Worm (Caenorhabditis elegans): ENCODE results near the gene C52B9.19.

The C52B9.19 gene

ce11 chrX:4265283-4265907 lies 17.0 kb upstream of the C52B9.19 start, which contains the start of gene coel-1:
coel-1 (plus strand) TSS chrX:4265663.
- peak; percentile 36 for TF ChIP-seq lsy-2 (tag; optimal IDR thresholded peaks at IDR 0.05)
- TF ChIP-seq M03D4.4 (tag; optimal IDR thresholded peaks at IDR 0.05) = no peak
- no peak for TF ChIP-seq nhr-12 (tag; optimal IDR thresholded peaks at IDR 0.05)
- TF ChIP-seq sptf-1 (tag; optimal IDR thresholded peaks at IDR 0.05) = peak; percentile 31
- no peak for TF ChIP-seq ceh-83 (GFP tag; optimal IDR thresholded peaks at IDR 0.05)
- no peak for TF ChIP-seq lin-13 (tag; optimal IDR thresholded peaks at IDR 0.05)
- no peak for TF ChIP-seq pha-4 (tag; optimal IDR thresholded peaks at IDR 0.05)
- no peak for TF ChIP-seq elt-3 (tag; optimal IDR thresholded peaks at IDR 0.05)
- TF ChIP-seq hlh-1 (tag; optimal IDR thresholded peaks at IDR 0.05) = peak; percentile 72
- TF ChIP-seq ham-2 (GFP tag; optimal IDR thresholded peaks at IDR 0.05) = peak; percentile 86
- peak; percentile 16 for TF ChIP-seq drap-1 (GFP tag; optimal IDR thresholded peaks at IDR 0.05)
- no peak for TF ChIP-seq mep-1 (tag; optimal IDR thresholded peaks at IDR 0.05)
- no peak for TF ChIP-seq lin-32 (GFP tag; optimal IDR thresholded peaks at IDR 0.05)
- TF ChIP-seq ceh-39 (tag; optimal IDR thresholded peaks at IDR 0.05) = no peak
- no peak for TF ChIP-seq tbx-8 (GFP tag; optimal IDR thresholded peaks at IDR 0.05)
- no peak for TF ChIP-seq snpc-4 (tag; optimal IDR thresholded peaks at IDR 0.05)
- TF ChIP-seq bed-3 (GFP tag; optimal IDR thresholded peaks at IDR 0.05) = no peak
- no peak for TF ChIP-seq unc-39 (tag; optimal IDR thresholded peaks at IDR 0.05)
- peak; percentile 8 for TF ChIP-seq cnd-1 (tag; optimal IDR thresholded peaks at IDR 0.05)
- peak; percentile 65 for TF ChIP-seq unc-120 (tag; optimal IDR thresholded peaks at IDR 0.05; ENCODE audit: poor library complexity, severe bottlenecking)
- TF ChIP-seq blmp-1 (tag; optimal IDR thresholded peaks at IDR 0.05) = peak; percentile 20
- TF ChIP-seq ceh-43 (GFP tag; optimal IDR thresholded peaks at IDR 0.05) = no peak
- TF ChIP-seq mab-5 (tag; optimal IDR thresholded peaks at IDR 0.05) = no peak
- TF ChIP-seq flh-1 (GFP tag; optimal IDR thresholded peaks at IDR 0.05) = no peak
- TF ChIP-seq ztf-11 (tag; optimal IDR thresholded peaks at IDR 0.05) = no peak
- peak; percentile 67 for TF ChIP-seq unc-62 (GFP tag; optimal IDR thresholded peaks at IDR 0.05)
- peak; percentile 3 for TF ChIP-seq sem-2 (GFP tag; optimal IDR thresholded peaks at IDR 0.05)
- no peak for TF ChIP-seq nhr-28 (tag; optimal IDR thresholded peaks at IDR 0.05)
- peak; percentile 71 for TF ChIP-seq ces-1 (GFP tag; optimal IDR thresholded peaks at IDR 0.05)
- TF ChIP-seq nhr-76 (tag; optimal IDR thresholded peaks at IDR 0.05) = no peak
- no peak for TF ChIP-seq nhr-237 (tag; optimal IDR thresholded peaks at IDR 0.05)
- TF ChIP-seq mls-2 (tag; optimal IDR thresholded peaks at IDR 0.05) = peak; percentile 28
- TF ChIP-seq zip-8 (tag; optimal IDR thresholded peaks at IDR 0.05) = no peak
- no peak for TF ChIP-seq nhr-2 (tag; optimal IDR thresholded peaks at IDR 0.05)
- no peak for TF ChIP-seq elt-1 (tag; optimal IDR thresholded peaks at IDR 0.05; ENCODE audit: borderline replicate concordance, insufficient read depth)

ce11 chrX:4266178-4266931 lies 16.0 kb upstream of the C52B9.19 start:
- TF ChIP-seq snpc-4 (tag; optimal IDR thresholded peaks at IDR 0.05) (no peak), nhr-12 (tag; optimal IDR thresholded peaks at IDR 0.05) (no peak), mls-2 (tag; optimal IDR thresholded peaks at IDR 0.05) (no peak), unc-39 (tag; optimal IDR thresholded peaks at IDR 0.05) (no peak), lsy-2 (tag; optimal IDR thresholded peaks at IDR 0.05) (no peak), drap-1 (GFP tag; optimal IDR thresholded peaks at IDR 0.05) (no peak), ceh-39 (tag; optimal IDR thresholded peaks at IDR 0.05) (no peak), elt-3 (tag; optimal IDR thresholded peaks at IDR 0.05) (no peak), ceh-43 (GFP tag; optimal IDR thresholded peaks at IDR 0.05) (no peak), zip-8 (tag; optimal IDR thresholded peaks at IDR 0.05) (no peak), M03D4.4 (tag; optimal IDR thresholded peaks at IDR 0.05) (no peak), pha-4 (tag; optimal IDR thresholded peaks at IDR 0.05) (no peak), nhr-28 (tag; optimal IDR thresholded peaks at IDR 0.05) (no peak), ztf-11 (tag; optimal IDR thresholded peaks at IDR 0.05) (no peak), sem-2 (GFP tag; optimal IDR thresholded peaks at IDR 0.05) (no peak), nhr-2 (tag; optimal IDR thresholded peaks at IDR 0.05) (no peak), elt-1 (tag; optimal IDR thresholded peaks at IDR 0.05; ENCODE audit: borderline replicate concordance, insufficient read depth) (no peak), ham-2 (GFP tag; optimal IDR thresholded peaks at IDR 0.05) (no peak), blmp-1 (tag; optimal IDR thresholded peaks at IDR 0.05) (no peak), tbx-8 (GFP tag; optimal IDR thresholded peaks at IDR 0.05) (no peak), mep-1 (tag; optimal IDR thresholded peaks at IDR 0.05) (no peak), flh-1 (GFP tag; optimal IDR thresholded peaks at IDR 0.05) (no peak), unc-62 (GFP tag; optimal IDR thresholded peaks at IDR 0.05) (peak; percentile 75), mab-5 (tag; optimal IDR thresholded peaks at IDR 0.05) (peak; percentile 72), hlh-1 (tag; optimal IDR thresholded peaks at IDR 0.05) (peak; percentile 64), sptf-1 (tag; optimal IDR thresholded peaks at IDR 0.05) (no peak)

Data from whole organism, mixed stage, embryonic.